Fruit fly (Drosophila melanogaster): Measurements from ENCODE around the gene kuk.
A peak's percentile ranks its signal among the peaks of the same experiment; 100 is the strongest.

kuk gene

dm6 chr3R:17080666-17081358 lies 768 bp downstream of the kuk start (continued):
- TF ChIP-seq zfh2 (GFP tag; optimal IDR thresholded peaks at IDR 0.05) (peak; percentile 86), Tbp (GFP tag; optimal IDR thresholded peaks at IDR 0.05) (no peak), Six4 (GFP tag; optimal IDR thresholded peaks at IDR 0.05) (peak; percentile 94), prd (optimal IDR thresholded peaks at IDR 0.05) (no peak), prd (GFP tag; IDR thresholded peaks at IDR 0.05) (peak; percentile 94), CG31441 (GFP tag; IDR thresholded peaks at IDR 0.05) (peak; percentile 98), Sry-δ (GFP tag; optimal IDR thresholded peaks at IDR 0.05) (no peak), gsb (GFP tag; IDR thresholded peaks at IDR 0.05) (peak; percentile 84), Scr (GFP tag; IDR thresholded peaks at IDR 0.05; ENCODE audit: partially characterized antibody) (no peak), Dip3 (GFP tag; optimal IDR thresholded peaks at IDR 0.05) (peak; percentile 88), NfI (GFP tag; optimal IDR thresholded peaks at IDR 0.05) (peak; percentile 92), CG2202 (tag; optimal IDR thresholded peaks at IDR 0.05) (peak; percentile 95), gem (tag; optimal IDR thresholded peaks at IDR 0.05) (peak; percentile 98), otp (GFP tag; IDR thresholded peaks at IDR 0.05) (peak; percentile 92), sima (GFP tag; optimal IDR thresholded peaks at IDR 0.05) (peak; percentile 82), CG8290 (GFP tag; optimal IDR thresholded peaks at IDR 0.05) (peak; percentile 95), CG8290 (tag; optimal IDR thresholded peaks at IDR 0.05) (peak; percentile 72 to 90), corto (GFP tag; optimal IDR thresholded peaks at IDR 0.05) (peak; percentile 65), Sox100B (GFP tag; optimal IDR thresholded peaks at IDR 0.05) (peak; percentile 98), crol (GFP tag; IDR thresholded peaks at IDR 0.05) (peak; percentile 59), CG10366 (GFP tag; IDR thresholded peaks at IDR 0.05) (peak; percentile 91), da (GFP tag; optimal IDR thresholded peaks at IDR 0.05) (peak; percentile 81), CG2712 (tag; optimal IDR thresholded peaks at IDR 0.05) (peak; percentile 97), CG11398 (GFP tag; optimal IDR thresholded peaks at IDR 0.05) (peak; percentile 80), NC2α (GFP tag; optimal IDR thresholded peaks at IDR 0.05) (peak; percentile 79), CG9817 (tag; optimal IDR thresholded peaks at IDR 0.05) (peak; percentile 88), ewg (GFP tag; optimal IDR thresholded peaks at IDR 0.05) (peak; percentile 90), CG8359 (GFP tag; optimal IDR thresholded peaks at IDR 0.05; ENCODE audit: borderline replicate concordance) (peak; percentile 79), p53 (GFP tag; optimal IDR thresholded peaks at IDR 0.05) (peak; percentile 63), CG4820 (GFP tag; optimal IDR thresholded peaks at IDR 0.05) (peak; percentile 93), CG43689 (GFP tag; IDR thresholded peaks at IDR 0.05) (peak; percentile 85), CG9215 (GFP tag; IDR thresholded peaks at IDR 0.05) (peak; percentile 85), Dll (GFP tag; IDR thresholded peaks at IDR 0.05; ENCODE audit: partially characterized antibody) (no peak), fru (optimal IDR thresholded peaks at IDR 0.05) (no peak), maf-S (GFP tag; optimal IDR thresholded peaks at IDR 0.05) (peak; percentile 87), tap (tag; optimal IDR thresholded peaks at IDR 0.05) (peak; percentile 93), Sin3A (optimal IDR thresholded peaks at IDR 0.05) (no peak), repo (GFP tag; optimal IDR thresholded peaks at IDR 0.05) (peak; percentile 68), CG10543 (GFP tag; optimal IDR thresholded peaks at IDR 0.05) (peak; percentile 87), CG32772 (GFP tag; IDR thresholded peaks at IDR 0.05) (peak; percentile 91), fd3F (GFP tag; optimal IDR thresholded peaks at IDR 0.05) (peak; percentile 91), CG10654 (GFP tag; optimal IDR thresholded peaks at IDR 0.05) (peak; percentile 91), Optix (GFP tag; IDR thresholded peaks at IDR 0.05) (peak; percentile 85), az2 (GFP tag; optimal IDR thresholded peaks at IDR 0.05) (peak; percentile 96), onecut (GFP tag; IDR thresholded peaks at IDR 0.05) (peak; percentile 91), dysf (GFP tag; IDR thresholded peaks at IDR 0.05) (peak; percentile 95), Trl (optimal IDR thresholded peaks at IDR 0.05) (no peak), Trl (GFP tag; optimal IDR thresholded peaks at IDR 0.05) (peak; percentile 91), Gsc (GFP tag; IDR thresholded peaks at IDR 0.05) (no peak), CG1024 (GFP tag; IDR thresholded peaks at IDR 0.05) (peak; percentile 69), gt (GFP tag; IDR thresholded peaks at IDR 0.05) (peak; percentile 76), pzg (GFP tag; optimal IDR thresholded peaks at IDR 0.05) (no peak), ab (GFP tag; optimal IDR thresholded peaks at IDR 0.05) (peak; percentile 73)

Measured in whole organism, embryonic.